Fruit fly (Drosophila melanogaster): ENCODE measurements around the gene par-6.

The par-6 gene

DNA sequence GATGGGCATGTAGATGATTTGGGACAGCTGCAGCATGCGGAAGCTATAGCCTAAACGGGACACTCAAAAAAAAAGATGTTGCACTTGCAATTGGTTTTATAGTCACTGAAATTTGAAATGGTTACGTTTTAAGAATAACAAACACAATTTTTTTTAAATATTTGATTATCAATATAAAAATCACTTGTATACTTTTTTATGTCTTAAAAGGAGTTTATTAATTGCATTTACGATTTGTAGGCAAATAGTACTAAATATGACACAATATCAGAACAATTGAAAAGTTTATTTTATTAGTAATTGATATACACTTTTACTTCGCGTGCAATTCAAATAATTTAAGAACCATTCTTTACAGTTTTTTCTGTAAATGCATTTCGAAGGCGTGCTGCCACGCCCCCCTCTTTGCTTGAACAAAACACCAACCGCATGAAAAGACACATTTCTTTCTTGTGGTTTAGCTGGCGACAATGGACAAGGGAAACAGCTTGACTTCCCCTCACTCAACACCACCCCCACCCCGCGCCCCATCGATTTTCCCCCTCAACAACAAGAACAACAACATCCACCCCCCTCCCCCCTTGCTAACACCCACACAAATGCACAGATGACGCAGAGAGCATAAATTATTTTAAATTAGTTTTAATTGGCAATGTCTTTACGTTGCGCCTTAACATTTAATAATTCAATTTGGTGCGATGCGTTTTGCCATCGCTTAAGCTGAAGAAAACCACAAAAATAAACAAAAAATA lies 13.8 kb downstream of the par-6 start:
- TF ChIP-seq EcR (GFP tag; optimal IDR thresholded peaks at IDR 0.05) (no peak), CG8478 (optimal IDR thresholded peaks at IDR 0.05) (no peak), psq (optimal IDR thresholded peaks at IDR 0.05) (no peak), Dll (optimal IDR thresholded peaks at IDR 0.05) (no peak), usp (GFP tag; optimal IDR thresholded peaks at IDR 0.05) (no peak), pan (optimal IDR thresholded peaks at IDR 0.05) (no peak)

DNA sequence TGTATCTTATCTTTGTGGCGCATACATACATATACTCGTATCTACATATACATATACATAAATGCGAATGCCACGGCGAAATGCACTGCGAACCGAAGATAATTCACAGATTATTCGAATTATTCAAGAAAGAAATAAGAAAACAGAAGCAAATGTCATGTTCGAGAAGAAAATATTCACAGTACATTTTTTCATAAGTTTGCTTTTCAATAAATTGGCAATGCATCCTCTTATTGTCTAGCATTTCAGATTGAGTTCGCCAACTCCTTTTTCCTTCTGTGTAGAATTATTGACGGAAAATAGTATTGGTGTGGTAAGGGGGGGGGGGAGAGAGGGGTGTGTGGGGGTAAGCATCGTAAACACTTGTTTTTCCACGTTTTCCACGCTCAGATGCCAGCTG lies 15.3 kb downstream of the par-6 start:
- TF ChIP-seq pan (optimal IDR thresholded peaks at IDR 0.05) (no peak), psq (optimal IDR thresholded peaks at IDR 0.05) (no peak), usp (GFP tag; optimal IDR thresholded peaks at IDR 0.05) (no peak), EcR (GFP tag; optimal IDR thresholded peaks at IDR 0.05) (no peak), CG8478 (optimal IDR thresholded peaks at IDR 0.05) (no peak), Dll (optimal IDR thresholded peaks at IDR 0.05) (no peak)

DNA sequence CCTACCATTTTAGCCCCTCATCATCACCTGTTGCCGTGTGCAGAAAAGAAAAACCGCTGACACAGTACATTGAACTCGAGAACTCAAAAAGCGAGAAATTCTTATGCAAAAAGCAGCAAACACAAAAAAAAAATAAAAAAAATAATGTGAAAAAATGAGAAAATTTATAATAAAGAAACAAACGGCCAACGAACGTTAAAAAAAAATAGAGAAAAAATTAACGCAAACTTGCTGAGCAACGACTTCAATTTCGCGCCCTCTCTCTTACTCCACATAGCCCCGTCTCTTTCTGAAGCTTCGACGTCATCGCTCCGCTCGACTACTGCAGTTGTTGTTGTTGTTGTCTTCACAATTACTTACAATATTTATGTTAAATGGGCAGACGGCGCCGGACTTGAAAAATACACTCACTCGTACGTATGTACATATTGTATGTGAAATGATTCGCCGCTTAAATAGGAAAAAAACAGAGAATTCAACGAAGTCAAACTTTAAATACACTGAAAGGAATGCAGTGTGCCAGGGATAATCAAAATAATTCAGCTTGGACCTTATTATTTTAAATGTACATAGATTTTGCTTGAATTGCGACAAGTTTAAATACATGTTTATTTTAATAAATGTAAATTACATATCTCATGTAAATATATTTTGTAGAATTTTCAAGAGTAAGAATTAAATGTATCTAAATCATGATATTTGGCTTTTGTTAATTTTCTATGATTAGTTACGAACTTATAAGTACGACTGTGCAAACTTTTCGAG lies 16.0 kb downstream of the par-6 start:
- TF ChIP-seq EcR (GFP tag; optimal IDR thresholded peaks at IDR 0.05) (no peak), usp (GFP tag; optimal IDR thresholded peaks at IDR 0.05) (no peak)

dm6 chrX:17720261-17721052 lies 17.3 kb downstream of the par-6 start:
- no peak for TF ChIP-seq pan (optimal IDR thresholded peaks at IDR 0.05)
- TF ChIP-seq Dll (optimal IDR thresholded peaks at IDR 0.05): no peak
- no peak for TF ChIP-seq usp (GFP tag; optimal IDR thresholded peaks at IDR 0.05)
- no peak for TF ChIP-seq EcR (GFP tag; optimal IDR thresholded peaks at IDR 0.05)
- no peak for TF ChIP-seq psq (optimal IDR thresholded peaks at IDR 0.05)
- no peak for TF ChIP-seq CG8478 (optimal IDR thresholded peaks at IDR 0.05)

dm6 chrX:17722912-17723311 lies 19.8 kb downstream of the par-6 start:
- no peak for TF ChIP-seq usp (GFP tag; optimal IDR thresholded peaks at IDR 0.05)
- TF ChIP-seq Dll (optimal IDR thresholded peaks at IDR 0.05): no peak
- no peak for TF ChIP-seq pan (optimal IDR thresholded peaks at IDR 0.05)
- no peak for TF ChIP-seq EcR (GFP tag; optimal IDR thresholded peaks at IDR 0.05)
- no peak for TF ChIP-seq psq (optimal IDR thresholded peaks at IDR 0.05)
- no peak for TF ChIP-seq CG8478 (optimal IDR thresholded peaks at IDR 0.05)

dm6 chrX:17724288-17724914 lies 21.2 kb downstream of the par-6 start:
- no peak for TF ChIP-seq EcR (GFP tag; optimal IDR thresholded peaks at IDR 0.05)
- TF ChIP-seq psq (optimal IDR thresholded peaks at IDR 0.05): no peak
- no peak for TF ChIP-seq pan (optimal IDR thresholded peaks at IDR 0.05)
- no peak for TF ChIP-seq usp (GFP tag; optimal IDR thresholded peaks at IDR 0.05)
- TF ChIP-seq Dll (optimal IDR thresholded peaks at IDR 0.05): no peak
- no peak for TF ChIP-seq CG8478 (optimal IDR thresholded peaks at IDR 0.05)

DNA sequence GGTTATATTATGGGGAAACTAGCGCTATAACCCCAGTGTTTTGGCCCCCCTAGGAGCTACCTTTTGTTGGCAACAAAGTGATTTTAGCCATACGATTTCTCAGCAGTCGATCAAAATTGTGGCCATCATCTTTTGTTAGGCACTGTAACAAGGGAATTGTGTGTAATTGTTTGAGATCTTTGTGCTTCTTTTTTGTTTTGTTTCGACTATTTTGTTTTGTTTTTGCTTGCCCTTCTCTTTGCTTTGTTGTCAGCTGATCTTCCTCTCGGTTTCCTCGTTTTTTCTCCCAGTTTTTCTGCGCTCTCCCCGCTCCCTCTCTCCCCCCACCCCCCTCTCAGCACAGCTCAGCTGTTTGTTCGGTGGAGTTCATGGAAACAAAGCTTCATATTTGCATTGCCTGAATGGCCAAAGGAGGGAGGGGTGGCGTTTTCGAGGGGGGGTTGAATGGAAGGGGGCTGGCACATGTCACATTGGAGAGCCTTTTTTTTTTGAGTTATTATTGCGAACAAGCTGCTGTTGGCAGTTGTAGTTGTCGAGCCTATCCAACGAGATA lies 22.9 kb downstream of the par-6 start:
- no peak for TF ChIP-seq usp (GFP tag; optimal IDR thresholded peaks at IDR 0.05)
- no peak for TF ChIP-seq Dll (optimal IDR thresholded peaks at IDR 0.05)
- TF ChIP-seq CG8478 (optimal IDR thresholded peaks at IDR 0.05): no peak
- no peak for TF ChIP-seq psq (optimal IDR thresholded peaks at IDR 0.05)
- no peak for TF ChIP-seq pan (optimal IDR thresholded peaks at IDR 0.05)
- no peak for TF ChIP-seq EcR (GFP tag; optimal IDR thresholded peaks at IDR 0.05)

dm6 chrX:17726551-17727180 lies 23.5 kb downstream of the par-6 start:
- no peak for TF ChIP-seq usp (GFP tag; optimal IDR thresholded peaks at IDR 0.05)
- no peak for TF ChIP-seq EcR (GFP tag; optimal IDR thresholded peaks at IDR 0.05)
- no peak for TF ChIP-seq pan (optimal IDR thresholded peaks at IDR 0.05)

DNA sequence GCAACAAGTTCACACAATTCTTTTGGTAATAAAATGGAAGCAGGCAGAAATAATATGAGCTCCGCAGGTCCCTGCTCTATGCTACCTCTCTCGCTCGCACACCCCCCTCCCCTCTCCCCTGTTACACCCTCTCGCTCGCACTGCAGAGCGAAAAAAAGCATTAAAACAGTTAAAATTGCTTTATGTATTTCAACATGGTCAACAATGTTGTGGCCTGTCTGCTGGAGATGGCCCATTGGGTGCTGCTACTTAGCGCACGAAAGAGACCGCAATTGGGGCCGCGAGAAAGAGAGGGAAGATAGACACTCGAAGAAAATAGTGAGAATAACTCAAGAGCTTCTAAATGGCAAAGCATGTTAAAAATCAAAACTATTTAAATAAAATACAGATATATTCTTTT lies 25.2 kb downstream of the par-6 start:
- TF ChIP-seq psq (optimal IDR thresholded peaks at IDR 0.05): no peak
- TF ChIP-seq usp (GFP tag; optimal IDR thresholded peaks at IDR 0.05): no peak
- TF ChIP-seq Dll (optimal IDR thresholded peaks at IDR 0.05): no peak
- no peak for TF ChIP-seq CG8478 (optimal IDR thresholded peaks at IDR 0.05)
- no peak for TF ChIP-seq pan (optimal IDR thresholded peaks at IDR 0.05)
- no peak for TF ChIP-seq EcR (GFP tag; optimal IDR thresholded peaks at IDR 0.05)

DNA sequence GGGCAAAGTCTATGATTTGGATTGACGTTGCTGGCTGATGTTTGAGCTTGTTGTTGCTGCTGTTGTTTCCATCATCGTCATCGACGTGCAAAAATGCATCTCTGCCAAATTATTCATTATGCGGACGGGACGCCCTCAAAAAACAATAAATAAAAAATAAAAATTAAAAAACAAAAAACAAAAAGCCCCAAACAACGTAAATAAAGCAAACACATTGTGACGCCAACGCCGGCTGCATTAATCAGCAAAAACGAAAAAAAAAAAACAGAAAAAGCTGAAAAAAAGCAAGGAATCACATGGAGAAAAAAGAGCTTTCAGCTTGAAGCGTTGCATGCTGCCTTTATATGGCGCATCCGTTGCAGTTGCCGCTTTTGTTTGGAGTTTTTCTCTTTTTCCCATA lies 28.9 kb downstream of the par-6 start:
- no peak for TF ChIP-seq EcR (GFP tag; optimal IDR thresholded peaks at IDR 0.05)
- no peak for TF ChIP-seq psq (optimal IDR thresholded peaks at IDR 0.05)
- TF ChIP-seq CG8478 (optimal IDR thresholded peaks at IDR 0.05): no peak
- no peak for TF ChIP-seq Dll (optimal IDR thresholded peaks at IDR 0.05)
- TF ChIP-seq pan (optimal IDR thresholded peaks at IDR 0.05): no peak
- no peak for TF ChIP-seq usp (GFP tag; optimal IDR thresholded peaks at IDR 0.05)

DNA sequence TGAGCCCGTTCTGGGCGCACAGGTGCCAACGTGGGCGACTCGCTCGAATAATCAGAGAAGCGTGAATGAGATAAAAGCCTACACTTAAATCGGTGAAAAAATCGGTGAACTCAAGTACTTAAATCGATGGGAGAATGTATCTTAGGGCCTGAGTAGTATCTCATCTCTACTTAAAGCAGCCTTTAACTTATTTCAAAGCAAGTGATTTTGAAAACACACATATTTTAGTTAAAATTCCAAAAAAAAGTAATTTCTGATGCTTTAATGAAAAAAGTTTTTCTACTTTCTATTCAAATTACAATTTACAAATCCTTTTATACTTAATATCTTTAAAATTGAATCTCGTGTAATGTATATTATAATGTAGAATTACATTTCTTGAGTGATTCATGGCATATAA lies 29.5 kb downstream of the par-6 start:
- no peak for TF ChIP-seq usp (GFP tag; optimal IDR thresholded peaks at IDR 0.05)

Data from whole organism.